Worm (Caenorhabditis elegans) whole organism, L2 larva: Measurements from ENCODE around the gene tba-8.

Source experiments
- R02D3.7 ChIP-seq: fragments of 150-350 bp; optimal IDR thresholded peaks from 2 replicates; lab custom pipeline; 2014; ENCODE audit warnings: missing biosample characterization, missing genetic modification characterization
- ZK546.5 ChIP-seq: sonication (generic microtip); optimal IDR thresholded peaks from 2 replicates; lab custom pipeline; 2017; ENCODE audit warnings: missing biosample characterization, missing genetic modification characterization
- dmd-4 ChIP-seq: sonication (generic microtip); optimal IDR thresholded peaks from 2 replicates; lab custom pipeline; 2017; ENCODE audit warnings: missing biosample characterization, missing genetic modification characterization
- unc-62 ChIP-seq: fragments of 150-350 bp; optimal IDR thresholded peaks from 2 replicates; lab custom pipeline; 2014; ENCODE audit warnings: missing biosample characterization, missing genetic modification reagents, missing genetic modification characterization

ce11 chrX:9476752-9477151 is 18.6 kb upstream of the tba-8 start:
- no peak for TF ChIP-seq ZK546.5 (tag; lab: Kevin White, UChicago)
- TF ChIP-seq dmd-4 (tag; lab: Kevin White, UChicago) = no peak
- no peak for TF ChIP-seq R02D3.7 (tag; lab: Kevin White, UChicago)
- TF ChIP-seq unc-62 (GFP tag; lab: Kevin White, UChicago) = no peak
